Fruit fly (Drosophila melanogaster) whole organism, embryonic: ENCODE results near the gene CG42685.

Source experiments
- ATbp ChIP-seq: fragments of 200-800 bp; sonication (Bioruptor generic); optimal IDR thresholded peaks from 2 replicates; lab custom pipeline; 2017; ENCODE audit warnings: missing biosample characterization, mild to moderate bottlenecking, missing genetic modification characterization, missing genetic modification reagents
- Asciz ChIP-seq: fragments of 200-800 bp; sonication (Bioruptor generic); optimal IDR thresholded peaks from 2 replicates; lab custom pipeline; 2017; ENCODE audit warnings: missing biosample characterization, mild to moderate bottlenecking, missing genetic modification characterization, missing genetic modification reagents
- Atf6 ChIP-seq: fragments of 200-800 bp; sonication (Bioruptor generic); IDR thresholded peaks from 2 replicates; pipeline ENCODE4 v1.3.6; 2022; ENCODE audit warnings: missing biosample characterization, missing genetic modification characterization
- Bgb ChIP-seq: fragments of 200-800 bp; sonication (Bioruptor generic); IDR thresholded peaks from 2 replicates; pipeline ENCODE4 v1.3.6; 2022; ENCODE audit warnings: missing biosample characterization, missing genetic modification characterization; ENCODE audit not compliant: partially characterized antibody
- CG10274 ChIP-seq: fragments of 200-800 bp; sonication (Bioruptor generic); optimal IDR thresholded peaks from 3 replicates; lab custom pipeline; 2017; ENCODE audit warnings: missing biosample characterization, mild to moderate bottlenecking, missing genetic modification characterization
- CG12744 ChIP-seq: fragments of 200-800 bp; sonication (Bioruptor generic); optimal IDR thresholded peaks from 2 replicates; lab custom pipeline; 2016; ENCODE audit warnings: missing biosample characterization, missing genetic modification characterization
- CG12769 ChIP-seq: fragments of 200-800 bp; sonication (Bioruptor generic); optimal IDR thresholded peaks from 2 replicates; lab custom pipeline; 2019; ENCODE audit warnings: missing biosample characterization, mild to moderate bottlenecking, missing genetic modification characterization, moderate library complexity
- CG13624 ChIP-seq: fragments of 200-800 bp; sonication (Bioruptor generic); optimal IDR thresholded peaks from 2 replicates; lab custom pipeline; 2016; ENCODE audit warnings: missing biosample characterization, missing genetic modification characterization
- CG13894 ChIP-seq: fragments of 200-800 bp; sonication (Bioruptor generic); optimal IDR thresholded peaks from 3 replicates; lab custom pipeline; 2018; ENCODE audit warnings: missing biosample characterization, mild to moderate bottlenecking, missing genetic modification characterization, moderate library complexity
- CG14441 ChIP-seq: fragments of 200-800 bp; sonication (Bioruptor generic); IDR thresholded peaks from 2 replicates; pipeline ENCODE4 v1.3.6; 2022; ENCODE audit warnings: missing biosample characterization, missing genetic modification characterization
- CG15479 ChIP-seq: fragments of 200-800 bp; sonication (Bioruptor generic); optimal IDR thresholded peaks from 3 replicates; lab custom pipeline; 2019; ENCODE audit warnings: missing biosample characterization, mild to moderate bottlenecking, missing genetic modification characterization, moderate library complexity
- CG1602 ChIP-seq: fragments of 200-800 bp; sonication (Bioruptor generic); optimal IDR thresholded peaks from 3 replicates; lab custom pipeline; 2016; ENCODE audit warnings: missing biosample characterization, missing genetic modification characterization
- CG2116 ChIP-seq: fragments of 200-800 bp; sonication (Bioruptor generic); optimal IDR thresholded peaks from 3 replicates; lab custom pipeline; 2018; ENCODE audit warnings: missing biosample characterization, mild to moderate bottlenecking, missing genetic modification characterization
- CG2120 ChIP-seq: fragments of 200-800 bp; sonication (Bioruptor generic); optimal IDR thresholded peaks from 3 replicates; lab custom pipeline; 2016; ENCODE audit warnings: missing biosample characterization, missing genetic modification characterization
- CG31441 ChIP-seq: fragments of 200-800 bp; sonication (Bioruptor generic); IDR thresholded peaks from 2 replicates; pipeline ENCODE4 v1.3.6; 2022; ENCODE audit warnings: missing biosample characterization, missing genetic modification characterization
- CG34376 ChIP-seq: fragments of 200-800 bp; sonication (Bioruptor generic); optimal IDR thresholded peaks from 2 replicates; lab custom pipeline; 2018; ENCODE audit warnings: missing biosample characterization, mild to moderate bottlenecking, missing genetic modification characterization
- CG7271 ChIP-seq: fragments of 200-800 bp; sonication (Bioruptor generic); optimal IDR thresholded peaks from 2 replicates; lab custom pipeline; 2018; ENCODE audit warnings: missing biosample characterization, mild to moderate bottlenecking, missing genetic modification characterization, moderate library complexity
- CG7963 ChIP-seq: fragments of 200-800 bp; sonication (Bioruptor generic); IDR thresholded peaks from 3 replicates; pipeline ENCODE4 v1.3.6; 2022; ENCODE audit warnings: missing biosample characterization, missing genetic modification characterization; ENCODE audit not compliant: partially characterized antibody
- CG8478 ChIP-seq: fragments of >200 bp; optimal IDR thresholded peaks from 2 replicates; lab custom pipeline; 2018
- CG9817 ChIP-seq: fragments of 200-800 bp; sonication (Bioruptor generic); optimal IDR thresholded peaks from 2 replicates; lab custom pipeline; 2018; ENCODE audit warnings: missing biosample characterization, mild to moderate bottlenecking, missing genetic modification characterization, moderate library complexity
- CTCF ChIP-seq: fragments of 200-800 bp; sonication (Bioruptor generic); optimal IDR thresholded peaks from 2 replicates; lab custom pipeline; 2017; ENCODE audit warnings: missing biosample characterization, mild to moderate bottlenecking, missing genetic modification characterization, moderate library complexity
- Dref ChIP-seq: fragments of 200-800 bp; sonication (Bioruptor generic); IDR thresholded peaks from 2 replicates; pipeline ENCODE4 v1.3.6; 2022; ENCODE audit warnings: missing biosample characterization, missing genetic modification characterization
- Ets65A ChIP-seq: fragments of 200-800 bp; sonication (Bioruptor generic); peaks from one replicate; lab custom pipeline; 2016; ENCODE audit warnings: missing biosample characterization, missing genetic modification characterization
- Fer2 ChIP-seq: fragments of 200-800 bp; sonication (Bioruptor generic); optimal IDR thresholded peaks from 2 replicates; lab custom pipeline; 2018; ENCODE audit warnings: missing biosample characterization, mild to moderate bottlenecking, missing genetic modification characterization, moderate library complexity
- Gug ChIP-seq: fragments of 200-800 bp; sonication (Bioruptor generic); IDR thresholded peaks from 4 replicates; pipeline ENCODE4 v1.3.6; 2022; ENCODE audit warnings: missing biosample characterization, missing genetic modification characterization
- Hr51 ChIP-seq, 2 experiments: fragments of 200-800 bp; sonication (Bioruptor generic); optimal IDR thresholded peaks; 2 replicates in 1 of 2; 3 replicates in 1 of 2; lab custom pipeline; 2016 to 2018; ENCODE audit warnings: missing biosample characterization in 2 of 2, missing genetic modification characterization in 2 of 2, mild to moderate bottlenecking in 1 of 2, moderate library complexity in 1 of 2
- Lhr ChIP-seq: fragments of 200-800 bp; sonication (Bioruptor generic); optimal IDR thresholded peaks from 3 replicates; lab custom pipeline; 2017; ENCODE audit warnings: mild to moderate bottlenecking, missing biosample characterization, missing genetic modification reagents, missing genetic modification characterization
- Lpt ChIP-seq: fragments of >200 bp; optimal IDR thresholded peaks from 2 replicates; lab custom pipeline; 2018; ENCODE audit warnings: missing biosample characterization, missing genetic modification characterization
- Meics ChIP-seq: fragments of 200-800 bp; sonication (Bioruptor generic); optimal IDR thresholded peaks from 2 replicates; lab custom pipeline; 2017; ENCODE audit warnings: missing biosample characterization, mild to moderate bottlenecking, missing genetic modification characterization
- Oli ChIP-seq: fragments of 200-800 bp; sonication (Bioruptor generic); optimal IDR thresholded peaks from 2 replicates; lab custom pipeline; 2018; ENCODE audit warnings: missing biosample characterization, mild to moderate bottlenecking, missing genetic modification characterization, moderate library complexity
- Ptx1 ChIP-seq: fragments of 200-800 bp; sonication (Bioruptor generic); IDR thresholded peaks from 2 replicates; pipeline ENCODE4 v1.3.6; 2022; ENCODE audit warnings: missing biosample characterization, missing genetic modification characterization
- Rfx ChIP-seq: fragments of 200-800 bp; sonication (Bioruptor generic); IDR thresholded peaks from 2 replicates; pipeline ENCODE4 v1.3.6; 2022; ENCODE audit warnings: missing biosample characterization, missing genetic modification characterization
- Sox102F ChIP-seq: fragments of 200-800 bp; sonication (Bioruptor generic); optimal IDR thresholded peaks from 2 replicates; lab custom pipeline; 2018; ENCODE audit warnings: missing biosample characterization, mild to moderate bottlenecking, missing genetic modification characterization, moderate library complexity
- ash1 ChIP-seq: fragments of 200-800 bp; sonication (Bioruptor generic); optimal IDR thresholded peaks from 2 replicates; lab custom pipeline; 2018; ENCODE audit warnings: missing biosample characterization, mild to moderate bottlenecking, missing genetic modification characterization
- chinmo ChIP-seq: fragments of 200-800 bp; sonication (Bioruptor generic); IDR thresholded peaks from 4 replicates; pipeline ENCODE4 v1.3.6; 2022; ENCODE audit warnings: missing biosample characterization, missing genetic modification characterization; ENCODE audit not compliant: partially characterized antibody
- crc ChIP-seq: fragments of 200-800 bp; sonication (Bioruptor generic); optimal IDR thresholded peaks from 2 replicates; lab custom pipeline; 2016; ENCODE audit warnings: missing biosample characterization, missing genetic modification characterization
- dati ChIP-seq: fragments of 200-800 bp; sonication (Bioruptor generic); IDR thresholded peaks from 2 replicates; pipeline ENCODE4 v1.3.6; 2022; ENCODE audit warnings: missing biosample characterization, missing genetic modification characterization
- dmrt99B ChIP-seq: fragments of 200-800 bp; sonication (Bioruptor generic); optimal IDR thresholded peaks from 2 replicates; lab custom pipeline; 2018; ENCODE audit warnings: missing biosample characterization, mild to moderate bottlenecking, missing genetic modification characterization, moderate library complexity
- exex ChIP-seq: fragments of 200-800 bp; sonication (Bioruptor generic); optimal IDR thresholded peaks from 4 replicates; lab custom pipeline; 2018; ENCODE audit warnings: missing biosample characterization, mild to moderate bottlenecking, missing genetic modification characterization, moderate library complexity
- ftz-f1 ChIP-seq: fragments of 200-800 bp; sonication (Bioruptor generic); optimal IDR thresholded peaks from 2 replicates; lab custom pipeline; 2016; ENCODE audit warnings: missing biosample characterization, missing genetic modification characterization
- gcm ChIP-seq: fragments of 200-800 bp; sonication (Bioruptor generic); optimal IDR thresholded peaks from 2 replicates; lab custom pipeline; 2019; ENCODE audit warnings: missing biosample characterization, mild to moderate bottlenecking, missing genetic modification characterization, moderate library complexity
- gem ChIP-seq: fragments of 200-800 bp; sonication (Bioruptor generic); optimal IDR thresholded peaks from 2 replicates; lab custom pipeline; 2019; ENCODE audit warnings: missing biosample characterization, mild to moderate bottlenecking, missing genetic modification characterization, moderate library complexity
- gfzf ChIP-seq: fragments of 200-800 bp; sonication (Bioruptor generic); optimal IDR thresholded peaks from 2 replicates; lab custom pipeline; 2016; ENCODE audit warnings: missing biosample characterization, mild to moderate bottlenecking, missing genetic modification characterization, moderate library complexity
- mld ChIP-seq: fragments of 200-800 bp; sonication (Bioruptor generic); IDR thresholded peaks from 3 replicates; pipeline ENCODE4 v1.3.6; 2022; ENCODE audit warnings: missing biosample characterization, missing genetic modification characterization; ENCODE audit not compliant: partially characterized antibody
- onecut ChIP-seq: fragments of 200-800 bp; sonication (Bioruptor generic); IDR thresholded peaks from 2 replicates; pipeline ENCODE4 v1.3.6; 2022; ENCODE audit warnings: missing biosample characterization, missing genetic modification characterization
- sisA ChIP-seq: fragments of 200-800 bp; sonication (Bioruptor generic); IDR thresholded peaks from 2 replicates; pipeline ENCODE4 v1.3.6; 2022; ENCODE audit warnings: missing biosample characterization, missing genetic modification characterization
- so ChIP-seq: fragments of 200-800 bp; sonication (Bioruptor generic); IDR thresholded peaks from 3 replicates; pipeline ENCODE4 v1.3.6; 2022; ENCODE audit warnings: missing biosample characterization, missing genetic modification characterization
- sug ChIP-seq: fragments of 200-800 bp; optimal IDR thresholded peaks from 2 replicates; lab custom pipeline; 2019; ENCODE audit warnings: missing biosample characterization, mild to moderate bottlenecking, missing genetic modification characterization, moderate library complexity
- tgo ChIP-seq: fragments of 200-800 bp; sonication (Bioruptor generic); IDR thresholded peaks from 3 replicates; pipeline ENCODE4 v1.3.6; 2022; ENCODE audit warnings: missing biosample characterization, missing genetic modification characterization
- trem ChIP-seq: fragments of 200-800 bp; optimal IDR thresholded peaks from 3 replicates; lab custom pipeline; 2019; ENCODE audit warnings: missing biosample characterization, mild to moderate bottlenecking, missing genetic modification characterization, moderate library complexity
- twi ChIP-seq: fragments of 200-800 bp; optimal IDR thresholded peaks from 2 replicates; lab custom pipeline; 2019; ENCODE audit warnings: missing biosample characterization, mild to moderate bottlenecking, missing genetic modification characterization, moderate library complexity
- unpg ChIP-seq: fragments of 200-800 bp; sonication (Bioruptor generic); optimal IDR thresholded peaks from 3 replicates; lab custom pipeline; 2018; ENCODE audit warnings: missing biosample characterization, mild to moderate bottlenecking, missing genetic modification characterization, moderate library complexity

CG42685 gene

dm6 chr2L:14746068-14746467 lies 16.1 kb upstream of the CG42685 start:
- TF ChIP-seq CG13624 (GFP tag; lab: Kevin White, UChicago) (no peak), CG7963 (GFP tag; lab: Robert Waterston, UW) (no peak), CG31441 (no peak), crc (GFP tag; lab: Kevin White, UChicago) (no peak), ftz-f1 (GFP tag; lab: Kevin White, UChicago) (no peak), ash1 (GFP tag; lab: Kevin White, UChicago) (no peak), dati (no peak), exex (no peak), CG13894 (no peak), ATbp (no peak), CG7271 (tag; lab: Kevin White, UChicago) (no peak), CG1602 (GFP tag; lab: Kevin White, UChicago) (no peak), gfzf (GFP tag; lab: Kevin White, UChicago) (no peak), Lhr (GFP tag; lab: Kevin White, UChicago) (no peak), onecut (GFP tag; lab: Robert Waterston, UW) (no peak), Bgb (GFP tag; lab: Robert Waterston, UW) (no peak), Asciz (GFP tag; lab: Kevin White, UChicago) (no peak), sisA (GFP tag; lab: Robert Waterston, UW) (no peak), CG15479 (GFP tag; lab: Kevin White, UChicago) (no peak)

DNA sequence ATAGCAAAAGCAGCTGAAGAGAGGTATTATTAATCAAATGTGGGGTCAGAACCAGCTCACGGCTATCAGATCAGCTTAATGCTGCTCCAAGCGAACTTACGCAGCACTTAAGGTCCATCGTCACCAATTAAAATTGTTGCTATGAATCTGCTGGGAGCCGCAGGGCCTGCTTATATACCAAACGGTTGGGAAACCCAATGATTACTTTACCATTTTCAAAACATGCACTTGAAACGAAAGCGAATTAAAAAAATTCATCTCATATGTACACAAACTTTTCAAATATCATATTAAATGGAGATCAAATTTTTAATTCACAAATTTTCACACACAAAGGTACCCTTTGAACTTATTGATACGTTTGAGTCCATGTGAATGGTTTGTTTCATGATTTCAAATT lies 15.1 kb upstream of the CG42685 start, which contains the start of gene CG42587:
CG42587 (minus strand) TSS at position 143 of the 400 bp plus-strand sequence.
- no peak for TF ChIP-seq CTCF (GFP tag; lab: Kevin White, UChicago)
- peak; percentile 31; the same call in 2 of the 3 replicates for TF ChIP-seq tgo (GFP tag; lab: Robert Waterston, UW)
- peak; percentile 11 for TF ChIP-seq dmrt99B
- no peak for TF ChIP-seq chinmo (GFP tag; lab: Robert Waterston, UW)
- TF ChIP-seq trem = no peak
- no peak for TF ChIP-seq CG12744
- no peak for TF ChIP-seq CG8478 (lab: Kevin White, UChicago)
- no peak for TF ChIP-seq CG10274 (GFP tag; lab: Kevin White, UChicago)
- TF ChIP-seq Sox102F = peak; percentile 13
- no peak for TF ChIP-seq twi
- no peak for TF ChIP-seq Ets65A (GFP tag; lab: Kevin White, UChicago)
- TF ChIP-seq sug (tag; lab: Kevin White, UChicago) = peak; percentile 50
- TF ChIP-seq Dref (GFP tag; lab: Robert Waterston, UW) = no peak
- TF ChIP-seq gcm = no peak
- 0 out of 2 replicates have a peak, but pooled peaks have one; percentile 36 for TF ChIP-seq CG14441 (GFP tag; lab: Robert Waterston, UW)
- TF ChIP-seq Lpt (GFP tag; lab: Kevin White, UChicago) = no peak
- no peak for TF ChIP-seq CG9817
- no peak for TF ChIP-seq Atf6 (GFP tag; lab: Robert Waterston, UW)
- no peak for TF ChIP-seq unpg (GFP tag; lab: Kevin White, UChicago)
- peak; percentile 6 for TF ChIP-seq Meics
- no peak for TF ChIP-seq Gug (GFP tag; lab: Robert Waterston, UW)
- TF ChIP-seq Oli (tag; lab: Kevin White, UChicago) = peak; percentile 4
- TF ChIP-seq so (GFP tag; lab: Robert Waterston, UW) = no peak
- peak; percentile 23 for TF ChIP-seq gem (tag; lab: Kevin White, UChicago)
- TF ChIP-seq mld (GFP tag; lab: Robert Waterston, UW) = no peak
- no peak for TF ChIP-seq CG2116 (GFP tag; lab: Kevin White, UChicago)
- peak; percentile 63 for TF ChIP-seq CG34376 (GFP tag; lab: Kevin White, UChicago)
- TF ChIP-seq CG12769 = peak; percentile 5
- TF ChIP-seq Hr51 (GFP tag; optimal IDR thresholded peaks at IDR 0.05; lab: Kevin White, UChicago) = peak in 1 of 2 experiments; percentile 21
- no peak for TF ChIP-seq Fer2
- TF ChIP-seq Ptx1 (GFP tag; lab: Robert Waterston, UW) = 0 out of 2 replicates have a peak, but pooled peaks have one; percentile 16
- peak; percentile 22; the same call in 1 of the 2 replicates for TF ChIP-seq Rfx (GFP tag; lab: Robert Waterston, UW)
- peak; percentile 29 for TF ChIP-seq CG2120
